Worm (Caenorhabditis elegans) whole organism, young adult: ENCODE measurements around the gene ctsa-1.1.

ENCODE experiments used
- F52B5.7 ChIP-seq: sonication (generic microtip); optimal IDR thresholded peaks from 2 replicates; lab custom pipeline; 2016; ENCODE audit warnings: mild to moderate bottlenecking, missing genetic modification characterization, missing compliant biosample characterization
- ama-1 ChIP-seq, 3 experiments: fragments of 150-350 bp in 1 of 3; sonication (generic microtip) in 2 of 3; optimal IDR thresholded peaks; 2 replicates each; lab custom pipeline; 2014 to 2018; ENCODE audit warnings: missing biosample characterization in 2 of 3, missing genetic modification characterization in 2 of 3, missing genetic modification reagents in 2 of 3
- dpl-1 ChIP-seq: fragments of 150-350 bp; optimal IDR thresholded peaks from 2 replicates; lab custom pipeline; 2014; ENCODE audit warnings: missing biosample characterization, missing genetic modification reagents, missing genetic modification characterization
- ekl-4 ChIP-seq: fragments of 200-800 bp; sonication (Bioruptor generic); IDR thresholded peaks from 2 replicates; pipeline ENCODE4 v1.3.6; 2022; ENCODE audit warnings: missing genetic modification reagents, missing genetic modification characterization, missing compliant biosample characterization
- hmg-1.2 ChIP-seq: fragments of 200-800 bp; sonication (Bioruptor generic); IDR thresholded peaks from 2 replicates; pipeline ENCODE4 v1.3.6; 2022; ENCODE audit warnings: missing genetic modification reagents, missing genetic modification characterization, missing compliant biosample characterization
- lin-26 ChIP-seq: fragments of 200-800 bp; sonication (Bioruptor generic); IDR thresholded peaks from 2 replicates; pipeline ENCODE4 v1.3.6; 2022; ENCODE audit warnings: missing genetic modification reagents, missing genetic modification characterization, missing compliant biosample characterization
- lsl-1 ChIP-seq: fragments of 200-800 bp; sonication (Bioruptor generic); optimal IDR thresholded peaks from 2 replicates; lab custom pipeline; 2018; ENCODE audit warnings: mild to moderate bottlenecking, missing genetic modification characterization, moderate library complexity, missing compliant biosample characterization
- nfya-1 ChIP-seq: sonication (generic microtip); optimal IDR thresholded peaks from 2 replicates; lab custom pipeline; 2017; ENCODE audit warnings: antibody characterized with exemption, missing compliant biosample characterization, missing genetic modification characterization, borderline replicate concordance; ENCODE audit not compliant: insufficient read depth
- snpc-1.3 ChIP-seq: sonication (generic microtip); optimal IDR thresholded peaks from 2 replicates; lab custom pipeline; 2017; ENCODE audit warnings: missing genetic modification characterization, mild to moderate bottlenecking, missing compliant biosample characterization, antibody characterized with exemption, moderate library complexity, missing genotype, missing genetic modification reagents; ENCODE audit not compliant: insufficient read depth
- tlf-1 ChIP-seq: fragments of 200-800 bp; sonication (Bioruptor generic); optimal IDR thresholded peaks from 2 replicates; lab custom pipeline; 2018; ENCODE audit warnings: mild to moderate bottlenecking, missing genetic modification characterization, missing compliant biosample characterization
- unc-130 ChIP-seq: sonication (generic microtip); optimal IDR thresholded peaks from 2 replicates; lab custom pipeline; 2016; ENCODE audit warnings: missing genetic modification reagents, missing genetic modification characterization, missing compliant biosample characterization

DNA sequence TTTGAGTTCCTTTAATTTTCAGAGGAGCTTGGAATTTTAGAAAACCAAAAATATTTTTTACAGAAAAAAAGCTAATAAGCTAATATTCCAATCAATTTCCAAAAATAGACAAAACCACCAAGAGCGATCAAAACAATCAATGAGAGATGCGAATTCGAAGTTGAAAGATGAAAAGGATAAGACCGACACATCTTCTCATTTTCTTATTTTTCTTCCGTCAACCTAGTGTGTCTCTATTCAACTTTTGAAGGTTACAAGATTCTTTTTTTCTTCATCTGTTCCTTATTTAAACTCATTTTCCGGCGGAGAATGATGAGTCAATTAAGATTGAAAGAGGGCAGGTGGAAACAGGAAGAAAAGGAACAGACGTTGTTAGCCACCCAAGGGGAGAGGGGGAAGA is 30.2 kb downstream of the ctsa-1.1 start:
- no peak for TF ChIP-seq lsl-1 (GFP tag; lab: Kevin White, UChicago)
- no peak for TF ChIP-seq tlf-1
- no peak for TF ChIP-seq ama-1 (optimal IDR thresholded peaks at IDR 0.05; lab: Kevin White, UChicago)
- TF ChIP-seq ama-1 (GFP tag; optimal IDR thresholded peaks at IDR 0.05; lab: Kevin White, UChicago), result no peak
- TF ChIP-seq ekl-4 (GFP tag; lab: Robert Waterston, UW), result no peak
- TF ChIP-seq dpl-1 (GFP tag; lab: Kevin White, UChicago), result no peak
- TF ChIP-seq F52B5.7 (tag; lab: Kevin White, UChicago), result no peak
- no peak for TF ChIP-seq unc-130 (GFP tag; lab: Kevin White, UChicago)
- TF ChIP-seq hmg-1.2 (GFP tag; lab: Robert Waterston, UW), result no peak
- no peak for TF ChIP-seq nfya-1
- TF ChIP-seq lin-26 (GFP tag; lab: Robert Waterston, UW), result no peak
- no peak for TF ChIP-seq snpc-1.3 (tag; lab: Kevin White, UChicago)
